Worm (Caenorhabditis elegans) whole organism, L2 larva: ENCODE data around the gene fipr-19.

Source experiments
- R02D3.7 ChIP-seq: fragments of 150-350 bp; optimal IDR thresholded peaks from 2 replicates; lab custom pipeline; 2014; ENCODE audit warnings: missing biosample characterization, missing genetic modification characterization
- ama-1 ChIP-seq: fragments of 150-350 bp; optimal IDR thresholded peaks from 2 replicates; lab custom pipeline; 2018; ENCODE audit warnings: inconsistent platforms
- lsy-2 ChIP-seq, 2 experiments: fragments of 150-350 bp in 1 of 2; sonication (generic microtip) in 1 of 2; optimal IDR thresholded peaks; 2 replicates each; lab custom pipeline; 2014 to 2017; ENCODE audit warnings: missing biosample characterization in 2 of 2, missing genetic modification characterization in 2 of 2
- nhr-11 ChIP-seq: fragments of 150-350 bp; optimal IDR thresholded peaks from 2 replicates; lab custom pipeline; 2014; ENCODE audit warnings: missing biosample characterization, missing genetic modification characterization
- nhr-12 ChIP-seq: fragments of 150-350 bp; optimal IDR thresholded peaks from 2 replicates; lab custom pipeline; 2014; ENCODE audit warnings: missing biosample characterization, missing genetic modification characterization
- skn-1 ChIP-seq: sonication (generic microtip); optimal IDR thresholded peaks from 2 replicates; lab custom pipeline; 2017; ENCODE audit warnings: missing biosample characterization, missing genetic modification characterization
- unc-55 ChIP-seq: fragments of 150-350 bp; sonication (generic microtip); optimal IDR thresholded peaks from 3 replicates; lab custom pipeline; 2014; ENCODE audit warnings: missing biosample characterization, missing genetic modification reagents, missing genetic modification characterization

DNA sequence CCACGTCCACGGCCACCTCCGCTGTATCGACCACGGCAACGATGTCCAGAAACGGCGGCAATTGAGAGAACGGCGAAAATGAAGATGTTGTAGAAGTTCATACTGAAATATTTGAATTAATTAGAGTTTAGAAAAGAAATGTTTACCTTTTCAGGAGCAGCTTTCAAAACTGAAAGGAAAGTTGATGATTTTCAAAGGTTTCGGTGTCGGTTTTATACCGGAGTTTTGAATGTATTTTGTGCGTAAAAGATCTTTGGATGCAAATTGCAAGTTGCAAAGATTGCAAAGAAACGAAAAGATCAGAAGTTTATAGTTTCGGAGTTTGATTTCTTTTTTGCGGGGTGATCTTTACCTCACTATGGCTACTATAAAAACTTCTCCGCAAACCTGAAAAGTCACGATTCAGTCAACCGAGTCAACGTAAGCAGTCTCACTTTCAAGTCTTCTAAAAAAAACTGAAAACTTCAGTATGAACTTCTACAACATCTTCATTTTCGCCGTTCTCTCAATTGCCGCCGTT lies at the start of gene fipr-19, which contains the start of gene fipr-18:
- TF ChIP-seq lsy-2 (tag; optimal IDR thresholded peaks at IDR 0.05; lab: Kevin White, UChicago) (no peak), nhr-12 (tag; lab: Kevin White, UChicago) (no peak), nhr-11 (tag; lab: Kevin White, UChicago) (no peak), skn-1 (tag; lab: Kevin White, UChicago) (no peak), R02D3.7 (tag; lab: Kevin White, UChicago) (no peak), unc-55 (GFP tag; lab: Kevin White, UChicago) (no peak), ama-1 (lab: Kevin White, UChicago) (no peak)
